Worm (Caenorhabditis elegans): Measurements from ENCODE around the gene F17C11.6.

DNA sequence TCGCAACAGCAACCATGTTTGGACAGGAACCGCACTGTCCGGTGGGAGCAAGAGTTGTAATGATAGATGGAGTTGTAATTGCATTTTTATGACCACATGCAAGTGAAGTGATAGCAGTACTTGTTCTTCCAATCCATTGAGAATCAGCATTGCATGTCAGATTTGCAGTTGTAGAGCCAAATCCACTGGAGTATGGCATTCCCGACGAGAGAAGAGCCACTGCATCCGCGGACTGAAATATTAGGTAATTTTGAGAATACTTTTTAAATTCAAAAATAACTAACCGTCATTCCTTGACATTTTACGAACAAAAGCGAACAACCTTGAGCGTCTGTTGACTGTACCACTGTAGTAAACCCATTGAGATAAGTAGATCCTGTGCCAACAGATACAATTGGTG lies 20.2 kb downstream of the F17C11.6 start:
- TF ChIP-seq xbp-1 (tag; optimal IDR thresholded peaks at IDR 0.05): no peak
- TF ChIP-seq snpc-4 (tag; optimal IDR thresholded peaks at IDR 0.05): no peak
- TF ChIP-seq tbx-2 (tag; optimal IDR thresholded peaks at IDR 0.05): no peak
- no peak for TF ChIP-seq unc-30 (tag; optimal IDR thresholded peaks at IDR 0.05)
- TF ChIP-seq skn-1 (tag; optimal IDR thresholded peaks at IDR 0.05): no peak
- no peak for TF ChIP-seq ama-1 (optimal IDR thresholded peaks at IDR 0.05)
- no peak for TF ChIP-seq lin-15B (tag; optimal IDR thresholded peaks at IDR 0.05)

All from whole organism, L1 larva.